Fruit fly (Drosophila melanogaster): ENCODE measurements around the gene CG14450.
"Not testable (repeated sequence)": the region's sequence is repeated elsewhere in the genome, so short reads cannot be mapped to it uniquely, and the experiment has no call there.

- not testable (repeated sequence) for TF ChIP-seq Blimp-1, CG31627 (GFP tag; optimal IDR thresholded peaks at IDR 0.05)
Observed at dm6 chr3L:22720694-22721270, 6.8 kb downstream of the CG14450 start, which contains the start of gene mael.

Data from whole organism, prepupa.